Worm (Caenorhabditis elegans): ENCODE results near the gene nhr-172.

nhr-172 gene

DNA sequence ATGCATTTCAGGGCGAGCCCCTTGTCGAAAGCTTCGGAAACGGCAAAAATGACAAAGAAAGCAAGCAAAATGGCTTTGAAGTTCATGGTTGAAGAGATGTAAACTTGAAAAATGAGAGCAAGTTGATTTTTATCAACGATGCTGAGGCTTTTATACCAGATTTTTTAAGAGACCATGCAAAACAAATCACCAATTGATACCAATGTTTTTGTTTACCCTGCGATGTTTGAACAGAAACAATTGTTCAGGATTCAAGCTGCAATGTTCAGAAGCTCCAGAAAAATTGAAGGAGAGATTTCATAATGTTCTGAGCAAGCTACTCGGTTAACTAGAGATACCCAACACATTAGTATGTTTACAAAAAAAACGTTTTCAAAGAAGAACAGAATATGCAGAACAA, 13.5 kb downstream of the nhr-172 start, which contains the start of gene C54F6.15:
Gene C54F6.15, minus strand, starts transcription at position 101 of the 400 bp plus-strand sequence.
- TF ChIP-seq sea-2 (GFP tag; optimal IDR thresholded peaks at IDR 0.05): no peak
- TF ChIP-seq elt-1 (tag; optimal IDR thresholded peaks at IDR 0.05): no peak
- TF ChIP-seq ama-1 (optimal IDR thresholded peaks at IDR 0.05): no peak
- TF ChIP-seq fkh-2 (tag; optimal IDR thresholded peaks at IDR 0.05): no peak
- no peak for TF ChIP-seq ceh-9 (tag; optimal IDR thresholded peaks at IDR 0.05)
- TF ChIP-seq eor-1 (tag; optimal IDR thresholded peaks at IDR 0.05): no peak
- no peak for TF ChIP-seq ZK546.5 (tag; optimal IDR thresholded peaks at IDR 0.05)
- no peak for TF ChIP-seq lsy-12 (tag; optimal IDR thresholded peaks at IDR 0.05)
- TF ChIP-seq mdl-1 (tag; optimal IDR thresholded peaks at IDR 0.05): no peak
- no peak for TF ChIP-seq pha-4 (tag; optimal IDR thresholded peaks at IDR 0.05)
- TF ChIP-seq elt-2 (tag; optimal IDR thresholded peaks at IDR 0.05): no peak
- no peak for TF ChIP-seq mml-1 (tag; optimal IDR thresholded peaks at IDR 0.05)
- no peak for TF ChIP-seq pqm-1 (tag; optimal IDR thresholded peaks at IDR 0.05)
- TF ChIP-seq jun-1 (tag; optimal IDR thresholded peaks at IDR 0.05): no peak
- TF ChIP-seq egl-5 (tag; optimal IDR thresholded peaks at IDR 0.05): no peak
- no peak for TF ChIP-seq nhr-11 (tag; optimal IDR thresholded peaks at IDR 0.05)
- no peak for TF ChIP-seq fkh-10 (GFP tag; optimal IDR thresholded peaks at IDR 0.05)
- TF ChIP-seq unc-62 (GFP tag; optimal IDR thresholded peaks at IDR 0.05): no peak

ce11 chrV:7523392-7523791, 14.6 kb downstream of the nhr-172 start, which contains the start of gene C54F6.6:
Gene C54F6.6 (plus strand): TSS chrV:7523692.
- TF ChIP-seq mdl-1 (tag; optimal IDR thresholded peaks at IDR 0.05): no peak
- TF ChIP-seq nhr-12 (tag; optimal IDR thresholded peaks at IDR 0.05): no peak
- TF ChIP-seq lin-15B (tag; optimal IDR thresholded peaks at IDR 0.05): no peak
- no peak for TF ChIP-seq ceh-82 (tag; optimal IDR thresholded peaks at IDR 0.05)

DNA sequence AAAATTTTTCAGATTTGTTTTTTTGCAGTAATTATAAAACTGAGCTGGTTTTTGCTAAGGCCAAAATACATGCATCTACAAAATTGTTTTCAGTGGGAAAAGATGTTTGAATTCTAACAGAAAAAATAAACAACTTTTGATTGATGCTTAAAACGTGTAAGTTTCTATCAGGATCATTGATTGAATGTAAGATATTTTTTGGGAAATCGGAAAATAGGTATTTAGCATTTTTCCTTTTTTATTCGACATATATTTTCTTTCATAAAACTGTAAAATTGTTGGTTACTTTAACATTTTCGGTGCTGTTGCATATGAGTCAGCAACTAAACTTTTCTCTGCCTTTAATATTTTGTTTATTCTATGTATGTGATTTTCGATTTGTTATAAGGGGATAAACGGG, 15.7 kb downstream of the nhr-172 start, which contains the start of gene C54F6.20:
Gene C54F6.20, plus strand, starts transcription at position 301 of the 400 bp plus-strand sequence.
- TF ChIP-seq nhr-43 (tag; optimal IDR thresholded peaks at IDR 0.05; ENCODE audit: poor library complexity, severe bottlenecking) (no peak), nhr-237 (tag; optimal IDR thresholded peaks at IDR 0.05) (no peak), tbx-2 (tag; optimal IDR thresholded peaks at IDR 0.05) (no peak), nfya-1 (tag; optimal IDR thresholded peaks at IDR 0.05; ENCODE audit: insufficient read depth) (no peak), nhr-77 (tag; optimal IDR thresholded peaks at IDR 0.05) (no peak), fos-1 (tag; optimal IDR thresholded peaks at IDR 0.05) (no peak), lin-39 (tag; optimal IDR thresholded peaks at IDR 0.05) (no peak), unc-39 (tag; optimal IDR thresholded peaks at IDR 0.05) (no peak), unc-62 (GFP tag; optimal IDR thresholded peaks at IDR 0.05) (no peak), aly-2 (tag; optimal IDR thresholded peaks at IDR 0.05) (no peak), ceh-9 (tag; optimal IDR thresholded peaks at IDR 0.05) (no peak), elt-3 (tag; optimal IDR thresholded peaks at IDR 0.05) (no peak)

ce11 chrV:7525695-7526094, 16.9 kb downstream of the nhr-172 start, which contains the start of gene C54F6.18:
Gene C54F6.18 (plus strand): TSS chrV:7525995.
- TF ChIP-seq eor-1 (tag; optimal IDR thresholded peaks at IDR 0.05): no peak
- no peak for TF ChIP-seq pqm-1 (tag; optimal IDR thresholded peaks at IDR 0.05)
- no peak for TF ChIP-seq nhr-67 (tag; optimal IDR thresholded peaks at IDR 0.05)

ce11 chrV:7527153-7527552, 18.4 kb downstream of the nhr-172 start, which contains the start of gene C54F6.17:
Gene C54F6.17 (plus strand): TSS chrV:7527453.
- TF ChIP-seq lsy-12 (tag; optimal IDR thresholded peaks at IDR 0.05) (no peak), mdl-1 (tag; optimal IDR thresholded peaks at IDR 0.05) (no peak), fkh-2 (tag; optimal IDR thresholded peaks at IDR 0.05) (no peak), ceh-9 (tag; optimal IDR thresholded peaks at IDR 0.05) (no peak), daf-12 (tag; optimal IDR thresholded peaks at IDR 0.05) (no peak), hmg-11 (tag; optimal IDR thresholded peaks at IDR 0.05) (no peak), unc-39 (tag; optimal IDR thresholded peaks at IDR 0.05) (no peak), fos-1 (tag; optimal IDR thresholded peaks at IDR 0.05) (no peak), elt-2 (tag; optimal IDR thresholded peaks at IDR 0.05) (no peak), nfya-1 (tag; optimal IDR thresholded peaks at IDR 0.05; ENCODE audit: insufficient read depth) (no peak), eor-1 (tag; optimal IDR thresholded peaks at IDR 0.05) (no peak)
